Fruit fly (Drosophila melanogaster) whole organism, embryonic: ENCODE measurements around the gene Nsf2.

Experiments used
- Bgb ChIP-seq: fragments of 200-800 bp; sonication (Bioruptor generic); IDR thresholded peaks from 2 replicates; pipeline ENCODE4 v1.3.6; 2022; ENCODE audit warnings: missing biosample characterization, missing genetic modification characterization; ENCODE audit not compliant: partially characterized antibody
- CG10321 ChIP-seq: fragments of 200-800 bp; sonication (Bioruptor generic); IDR thresholded peaks from 2 replicates; pipeline ENCODE4 v1.3.6; 2022; ENCODE audit warnings: missing biosample characterization, missing genetic modification characterization
- CG10366 ChIP-seq: fragments of 200-800 bp; sonication (Bioruptor generic); IDR thresholded peaks from 2 replicates; pipeline ENCODE4 v1.3.6; 2022; ENCODE audit warnings: missing biosample characterization, missing genetic modification characterization
- CG10462 ChIP-seq: fragments of 200-800 bp; sonication (Bioruptor generic); optimal IDR thresholded peaks from 2 replicates; lab custom pipeline; 2016; ENCODE audit warnings: missing biosample characterization, missing genetic modification characterization
- CG11085 ChIP-seq: fragments of 200-800 bp; sonication (Bioruptor generic); IDR thresholded peaks from 2 replicates; pipeline ENCODE4 v1.3.6; 2022; ENCODE audit warnings: missing biosample characterization, missing genetic modification characterization
- CG11093 ChIP-seq: fragments of 200-800 bp; sonication (Bioruptor generic); IDR thresholded peaks from 3 replicates; pipeline ENCODE4 v1.3.6; 2022; ENCODE audit warnings: missing biosample characterization, missing genetic modification characterization
- CG12659 ChIP-seq: fragments of 200-800 bp; sonication (Bioruptor generic); optimal IDR thresholded peaks from 3 replicates; lab custom pipeline; 2017; ENCODE audit warnings: mild to moderate bottlenecking, missing biosample characterization, missing genetic modification reagents, missing genetic modification characterization
- CG1529 ChIP-seq: fragments of 200-800 bp; sonication (Bioruptor generic); optimal IDR thresholded peaks from 3 replicates; lab custom pipeline; 2018; ENCODE audit warnings: missing biosample characterization, missing genetic modification characterization
- CG17361 ChIP-seq: fragments of 200-800 bp; sonication (Bioruptor generic); IDR thresholded peaks from 3 replicates; pipeline ENCODE4 v1.3.6; 2022; ENCODE audit warnings: missing biosample characterization, missing genetic modification characterization
- CG17612 ChIP-seq: fragments of 200-800 bp; sonication (Bioruptor generic); IDR thresholded peaks from 2 replicates; pipeline ENCODE4 v1.3.6; 2022; ENCODE audit warnings: missing biosample characterization, missing genetic modification characterization
- CG17829 ChIP-seq: fragments of 200-800 bp; optimal IDR thresholded peaks from 2 replicates; lab custom pipeline; 2019; ENCODE audit warnings: missing biosample characterization, mild to moderate bottlenecking, missing genetic modification characterization, moderate library complexity
- CG2678 ChIP-seq: fragments of 200-800 bp; sonication (Bioruptor generic); optimal IDR thresholded peaks from 3 replicates; lab custom pipeline; 2019; ENCODE audit warnings: missing biosample characterization, mild to moderate bottlenecking, missing genetic modification characterization, moderate library complexity
- CG2875 ChIP-seq: fragments of 200-800 bp; sonication (Bioruptor generic); optimal IDR thresholded peaks from 2 replicates; lab custom pipeline; 2017; ENCODE audit warnings: missing biosample characterization, mild to moderate bottlenecking, missing genetic modification characterization, missing genetic modification reagents
- CG2889 ChIP-seq: fragments of 200-800 bp; sonication (Bioruptor generic); IDR thresholded peaks from 3 replicates; pipeline ENCODE4 v1.3.6; 2022; ENCODE audit warnings: missing biosample characterization, missing genetic modification characterization
- CG30020 ChIP-seq: fragments of 200-800 bp; optimal IDR thresholded peaks from 2 replicates; lab custom pipeline; 2019; ENCODE audit warnings: missing biosample characterization, mild to moderate bottlenecking, missing genetic modification characterization, moderate library complexity
- CG32772 ChIP-seq: fragments of 200-800 bp; sonication (Bioruptor generic); IDR thresholded peaks from 2 replicates; pipeline ENCODE4 v1.3.6; 2022; ENCODE audit warnings: missing biosample characterization, missing genetic modification characterization
- CG4282 ChIP-seq: fragments of 200-800 bp; sonication (Bioruptor generic); optimal IDR thresholded peaks from 2 replicates; lab custom pipeline; 2016; ENCODE audit warnings: missing biosample characterization, missing genetic modification characterization
- CG4707 ChIP-seq: fragments of 200-800 bp; sonication (Bioruptor generic); optimal IDR thresholded peaks from 2 replicates; lab custom pipeline; 2018; ENCODE audit warnings: missing biosample characterization, mild to moderate bottlenecking, missing genetic modification characterization, moderate library complexity
- CG8281 ChIP-seq: fragments of 200-800 bp; sonication (Bioruptor generic); optimal IDR thresholded peaks from 2 replicates; lab custom pipeline; 2018; ENCODE audit warnings: missing biosample characterization, mild to moderate bottlenecking, missing genetic modification characterization, moderate library complexity
- CG8388 ChIP-seq: fragments of 200-800 bp; sonication (Bioruptor generic); optimal IDR thresholded peaks from 2 replicates; lab custom pipeline; 2019; ENCODE audit warnings: missing biosample characterization, mild to moderate bottlenecking, missing genetic modification characterization, moderate library complexity
- Dll ChIP-seq: fragments of 200-800 bp; sonication (Bioruptor generic); IDR thresholded peaks from 4 replicates; pipeline ENCODE4 v1.3.6; 2022; ENCODE audit warnings: missing biosample characterization, missing genetic modification characterization; ENCODE audit not compliant: partially characterized antibody
- Doc3 ChIP-seq: fragments of 200-800 bp; sonication (Bioruptor generic); IDR thresholded peaks from 3 replicates; pipeline ENCODE4 v1.3.6; 2022; ENCODE audit warnings: missing biosample characterization, missing genetic modification characterization; ENCODE audit not compliant: partially characterized antibody
- Dp ChIP-seq: fragments of 200-800 bp; sonication (Bioruptor generic); optimal IDR thresholded peaks from 2 replicates; lab custom pipeline; 2018; ENCODE audit warnings: missing biosample characterization, mild to moderate bottlenecking, missing genetic modification characterization, moderate library complexity
- H2.0 ChIP-seq: fragments of 200-800 bp; sonication (Bioruptor generic); IDR thresholded peaks from 2 replicates; pipeline ENCODE4 v1.3.6; 2022; ENCODE audit warnings: missing biosample characterization, missing genetic modification characterization
- Hr3 ChIP-seq: fragments of 200-800 bp; sonication (Bioruptor generic); optimal IDR thresholded peaks from 3 replicates; lab custom pipeline; 2016; ENCODE audit warnings: missing biosample characterization, missing genetic modification characterization
- Hr39 ChIP-seq: fragments of >200 bp; optimal IDR thresholded peaks from 2 replicates; lab custom pipeline; 2017
- Ptx1 ChIP-seq: fragments of 200-800 bp; sonication (Bioruptor generic); IDR thresholded peaks from 2 replicates; pipeline ENCODE4 v1.3.6; 2022; ENCODE audit warnings: missing biosample characterization, missing genetic modification characterization
- Xrp1 ChIP-seq: fragments of 200-800 bp; sonication (Bioruptor generic); IDR thresholded peaks from 2 replicates; pipeline ENCODE4 v1.3.6; 2022; ENCODE audit warnings: missing biosample characterization, missing genetic modification characterization
- az2 ChIP-seq: fragments of 200-800 bp; sonication (Bioruptor generic); optimal IDR thresholded peaks from 3 replicates; lab custom pipeline; 2016; ENCODE audit warnings: missing biosample characterization, missing genetic modification characterization
- btn ChIP-seq: fragments of 200-800 bp; sonication (Bioruptor generic); optimal IDR thresholded peaks from 2 replicates; lab custom pipeline; 2016; ENCODE audit warnings: missing biosample characterization, missing genetic modification characterization
- chn ChIP-seq: fragments of 200-800 bp; sonication (Bioruptor generic); optimal IDR thresholded peaks from 2 replicates; lab custom pipeline; 2016; ENCODE audit warnings: missing biosample characterization, missing genetic modification characterization
- corto ChIP-seq: fragments of 200-800 bp; sonication (Bioruptor generic); optimal IDR thresholded peaks from 2 replicates; lab custom pipeline; 2016; ENCODE audit warnings: missing biosample characterization, mild to moderate bottlenecking, missing genetic modification characterization, moderate library complexity
- dm ChIP-seq: fragments of 200-800 bp; sonication (Bioruptor generic); optimal IDR thresholded peaks from 3 replicates; lab custom pipeline; 2016; ENCODE audit warnings: missing biosample characterization, missing genetic modification characterization
- dmrt11E ChIP-seq: fragments of 200-800 bp; sonication (Bioruptor generic); optimal IDR thresholded peaks from 3 replicates; lab custom pipeline; 2018; ENCODE audit warnings: missing biosample characterization, mild to moderate bottlenecking, missing genetic modification characterization, moderate library complexity
- gfzf ChIP-seq: fragments of 200-800 bp; sonication (Bioruptor generic); optimal IDR thresholded peaks from 2 replicates; lab custom pipeline; 2016; ENCODE audit warnings: missing biosample characterization, mild to moderate bottlenecking, missing genetic modification characterization, moderate library complexity
- gsb-n ChIP-seq: fragments of 200-800 bp; sonication (Bioruptor generic); optimal IDR thresholded peaks from 3 replicates; lab custom pipeline; 2018; ENCODE audit warnings: missing biosample characterization, mild to moderate bottlenecking, missing genetic modification characterization
- ham ChIP-seq: fragments of 200-800 bp; sonication (Bioruptor generic); IDR thresholded peaks from 2 replicates; pipeline ENCODE4 v1.3.6; 2022; ENCODE audit warnings: missing biosample characterization, missing genetic modification characterization
- jigr1 ChIP-seq: fragments of 200-800 bp; sonication (Bioruptor generic); IDR thresholded peaks from 3 replicates; pipeline ENCODE4 v1.3.6; 2022; ENCODE audit warnings: missing biosample characterization, missing genetic modification characterization
- nerfin-1 ChIP-seq: fragments of 200-800 bp; sonication (Bioruptor generic); optimal IDR thresholded peaks from 3 replicates; lab custom pipeline; 2019; ENCODE audit warnings: missing biosample characterization, mild to moderate bottlenecking, missing genetic modification characterization, moderate library complexity
- otp ChIP-seq: fragments of 200-800 bp; sonication (Bioruptor generic); IDR thresholded peaks from 3 replicates; pipeline ENCODE4, ENCODE4 v1.3.6; 2022; ENCODE audit warnings: missing biosample characterization, missing genetic modification characterization
- phol ChIP-seq: fragments of 200-800 bp; sonication (Bioruptor generic); optimal IDR thresholded peaks from 3 replicates; lab custom pipeline; 2018; ENCODE audit warnings: missing biosample characterization, mild to moderate bottlenecking, missing genetic modification characterization, moderate library complexity
- scrt ChIP-seq: fragments of 200-800 bp; sonication (Bioruptor generic); optimal IDR thresholded peaks from 2 replicates; lab custom pipeline; 2018; ENCODE audit warnings: missing biosample characterization, mild to moderate bottlenecking, missing genetic modification characterization, moderate library complexity
- sima ChIP-seq: fragments of 200-800 bp; sonication (Bioruptor generic); optimal IDR thresholded peaks from 2 replicates; lab custom pipeline; 2016; ENCODE audit warnings: missing biosample characterization, missing genetic modification characterization
- slp2 ChIP-seq: fragments of 200-800 bp; sonication (Bioruptor generic); optimal IDR thresholded peaks from 2 replicates; lab custom pipeline; 2016; ENCODE audit warnings: missing biosample characterization, missing genetic modification characterization
- so ChIP-seq: fragments of 200-800 bp; sonication (Bioruptor generic); IDR thresholded peaks from 3 replicates; pipeline ENCODE4 v1.3.6; 2022; ENCODE audit warnings: missing biosample characterization, missing genetic modification characterization
- twi ChIP-seq: fragments of 200-800 bp; optimal IDR thresholded peaks from 2 replicates; lab custom pipeline; 2019; ENCODE audit warnings: missing biosample characterization, mild to moderate bottlenecking, missing genetic modification characterization, moderate library complexity
- unc-4 ChIP-seq: fragments of 200-800 bp; sonication (Bioruptor generic); IDR thresholded peaks from 2 replicates; pipeline ENCODE4 v1.3.6; 2022; ENCODE audit warnings: missing biosample characterization, missing genetic modification characterization; ENCODE audit not compliant: partially characterized antibody
- usp ChIP-seq: fragments of >200 bp; optimal IDR thresholded peaks from 2 replicates; lab custom pipeline; 2017; ENCODE audit warnings: missing biosample characterization, missing genetic modification characterization
- zen2 ChIP-seq: fragments of 200-800 bp; sonication (Bioruptor generic); IDR thresholded peaks from 3 replicates; pipeline ENCODE4 v1.3.6; 2022; ENCODE audit warnings: missing biosample characterization, missing genetic modification characterization; ENCODE audit not compliant: partially characterized antibody
- zfh1 ChIP-seq: fragments of 200-800 bp; sonication (Bioruptor generic); IDR thresholded peaks from 3 replicates; pipeline ENCODE4 v1.3.6; 2022; ENCODE audit warnings: missing biosample characterization, missing genetic modification characterization

Nsf2 gene

dm6 chr3R:13817480-13818305 is 20.1 kb downstream of the Nsf2 start (continued):
- TF ChIP-seq gsb-n (tag; lab: Kevin White, UChicago) (peak; percentile 60), btn (GFP tag; lab: Kevin White, UChicago) (no peak), CG11093 (peak; percentile 61; the same call in 2 of the 3 replicates), scrt (GFP tag; lab: Kevin White, UChicago) (peak; percentile 16), CG17829 (tag; lab: Kevin White, UChicago) (peak; percentile 57), Hr39 (no peak), CG8388 (peak; percentile 81), CG2889 (GFP tag; lab: Robert Waterston, UW) (no peak), slp2 (GFP tag; lab: Kevin White, UChicago) (no peak), gfzf (GFP tag; lab: Kevin White, UChicago) (no peak), so (0 out of 3 replicates have a peak, but pooled peaks have one; percentile 9), Dp (no peak), CG2875 (GFP tag; lab: Kevin White, UChicago) (peak; percentile 63), otp (GFP tag; lab: Robert Waterston, UW) (peak; percentile 43; the same call in 1 of the 3 replicates), CG17361 (GFP tag; lab: Robert Waterston, UW) (peak; percentile 84), Ptx1 (GFP tag; lab: Robert Waterston, UW) (peak; percentile 77), chn (GFP tag; lab: Kevin White, UChicago) (no peak), dm (GFP tag; lab: Kevin White, UChicago) (no peak), CG32772 (peak; percentile 59), CG30020 (tag; lab: Kevin White, UChicago) (peak; percentile 40), ham (GFP tag; lab: Robert Waterston, UW) (no peak), twi (tag; lab: Kevin White, UChicago) (peak; percentile 6), Bgb (GFP tag; lab: Robert Waterston, UW) (no peak), CG10321 (GFP tag; lab: Robert Waterston, UW) (no peak), nerfin-1 (peak; percentile 42), CG17612 (GFP tag; lab: Robert Waterston, UW) (no peak), CG4707 (GFP tag; lab: Kevin White, UChicago) (no peak), dmrt11E (tag; lab: Kevin White, UChicago) (no peak), CG2678 (tag; lab: Kevin White, UChicago) (peak; percentile 80), phol (tag; lab: Kevin White, UChicago) (peak; percentile 84), CG10366 (peak; percentile 59), CG11085 (GFP tag; lab: Robert Waterston, UW) (no peak), jigr1 (GFP tag; lab: Robert Waterston, UW) (no peak), CG10462 (GFP tag; lab: Kevin White, UChicago) (peak; percentile 14), corto (no peak), zen2 (GFP tag; lab: Robert Waterston, UW) (no peak), sima (no peak), Dll (GFP tag; lab: Robert Waterston, UW) (no peak), az2 (GFP tag; lab: Kevin White, UChicago) (peak; percentile 73), Xrp1 (GFP tag; lab: Robert Waterston, UW) (peak; percentile 73), Hr3 (GFP tag; lab: Kevin White, UChicago) (peak; percentile 47), CG12659 (GFP tag; lab: Kevin White, UChicago) (peak; percentile 51), usp (no peak), CG8281 (tag; lab: Kevin White, UChicago) (peak; percentile 23), CG1529 (GFP tag; lab: Kevin White, UChicago) (peak; percentile 74), CG4282 (GFP tag; lab: Kevin White, UChicago) (no peak), zfh1 (GFP tag; lab: Robert Waterston, UW) (peak; percentile 41; the same call in 2 of the 3 replicates), Doc3 (GFP tag; lab: Robert Waterston, UW) (no peak), H2.0 (peak; percentile 25), unc-4 (no peak)
